Comparison of ENCODE assay signal across 4 fruit fly cellular contexts in genomic region chrX:11348829-11349228, dm6.
A peak's percentile ranks its signal among the peaks of the same experiment; 100 is the strongest.
TF ChIP-seq lines count a peak whose summit lies in the region.

CG1738 (plus strand) TSS chrX:11349049.

- TF ChIP-seq CTCF in whole organism, embryonic (GFP tag; optimal IDR thresholded peaks at IDR 0.05; lab: Kevin White, UChicago) = no peak

TF ChIP-seq in whole organism, adult, 20 proteins besides CTCF, POLR2A, EP300 and RAD21:
- TF ChIP-seq CG5204 (GFP tag; optimal IDR thresholded peaks at IDR 0.05; lab: Kevin White, UChicago) = no peak
- TF ChIP-seq CG11617 (GFP tag; optimal IDR thresholded peaks at IDR 0.05; lab: Kevin White, UChicago) = peak; percentile 9
- TF ChIP-seq cic (GFP tag; optimal IDR thresholded peaks at IDR 0.05; lab: Kevin White, UChicago) = no peak
- TF ChIP-seq CG7101 (tag; optimal IDR thresholded peaks at IDR 0.05; lab: Kevin White, UChicago) = peak; percentile 52
- no peak for TF ChIP-seq ovo (GFP tag; optimal IDR thresholded peaks at IDR 0.05; lab: Kevin White, UChicago)
- no peak for TF ChIP-seq pad (GFP tag; optimal IDR thresholded peaks at IDR 0.05; lab: Kevin White, UChicago)
- peak; percentile 95 for TF ChIP-seq Mnt (GFP tag; optimal IDR thresholded peaks at IDR 0.05; lab: Kevin White, UChicago)
- TF ChIP-seq CG14711 (tag; optimal IDR thresholded peaks at IDR 0.05; lab: Kevin White, UChicago) = peak; percentile 55
- no peak for TF ChIP-seq cnc (optimal IDR thresholded peaks at IDR 0.05; lab: Kevin White, UChicago)
- no peak for TF ChIP-seq CG12768 (GFP tag; optimal IDR thresholded peaks at IDR 0.05; lab: Kevin White, UChicago)

TF ChIP-seq in whole organism, embryonic, 481 proteins besides CTCF, POLR2A, EP300 and RAD21 (continues in another document):
- peak; percentile 7 for TF ChIP-seq CG8388 (GFP tag; optimal IDR thresholded peaks at IDR 0.05; lab: Kevin White, UChicago)
- TF ChIP-seq unpg (GFP tag; optimal IDR thresholded peaks at IDR 0.05; lab: Kevin White, UChicago) = peak; percentile 17
- no peak for TF ChIP-seq br (optimal IDR thresholded peaks at IDR 0.05; lab: Kevin White, UChicago)
- no peak for TF ChIP-seq CG8478 (optimal IDR thresholded peaks at IDR 0.05; lab: Kevin White, UChicago)
- TF ChIP-seq CG12942 (GFP tag; optimal IDR thresholded peaks at IDR 0.05; lab: Kevin White, UChicago) = no peak
- peak in 1 of 2 experiments; percentile 90 for TF ChIP-seq Pdp1 (GFP tag; optimal IDR thresholded peaks at IDR 0.05; lab: Kevin White, UChicago)
- no peak for TF ChIP-seq Hey (tag; optimal IDR thresholded peaks at IDR 0.05; lab: Kevin White, UChicago)
- no peak for TF ChIP-seq org-1 (GFP tag; optimal IDR thresholded peaks at IDR 0.05; lab: Kevin White, UChicago)
- no peak for TF ChIP-seq peb (GFP tag; IDR thresholded peaks at IDR 0.05; lab: Robert Waterston, UW)
- TF ChIP-seq CG15601 (tag; optimal IDR thresholded peaks at IDR 0.05; lab: Kevin White, UChicago) = no peak
- TF ChIP-seq CG2129 (GFP tag; IDR thresholded peaks at IDR 0.05; lab: Robert Waterston, UW; ENCODE audit: partially characterized antibody) = no peak
- no peak for TF ChIP-seq bab2 (GFP tag; optimal IDR thresholded peaks at IDR 0.05; lab: Kevin White, UChicago)
- TF ChIP-seq bsh (GFP tag; optimal IDR thresholded peaks at IDR 0.05; lab: Kevin White, UChicago) = peak in 1 of 2 experiments; percentile 4
- peak; percentile 20 for TF ChIP-seq CG4424 (GFP tag; optimal IDR thresholded peaks at IDR 0.05; lab: Kevin White, UChicago)
- TF ChIP-seq da (GFP tag; optimal IDR thresholded peaks at IDR 0.05; lab: Kevin White, UChicago) = no peak
- TF ChIP-seq ham (GFP tag; IDR thresholded peaks at IDR 0.05; lab: Robert Waterston, UW) = no peak
- no peak for TF ChIP-seq CG14710 (tag; optimal IDR thresholded peaks at IDR 0.05; lab: Kevin White, UChicago)
- peak; percentile 14 for TF ChIP-seq CG4617 (GFP tag; optimal IDR thresholded peaks at IDR 0.05; lab: Kevin White, UChicago; ENCODE audit: borderline replicate concordance)
- TF ChIP-seq Ptx1 (GFP tag; IDR thresholded peaks at IDR 0.05; lab: Robert Waterston, UW) = peak; percentile 40
- TF ChIP-seq Hr51 (GFP tag; optimal IDR thresholded peaks at IDR 0.05; lab: Kevin White, UChicago) = peak in 1 of 2 experiments; percentile 1
- TF ChIP-seq MBD-R2 (GFP tag; IDR thresholded peaks at IDR 0.05; lab: Robert Waterston, UW) = peak; percentile 60
- peak; percentile 19; the same call in 1 of the 2 replicates for TF ChIP-seq amos (GFP tag; IDR thresholded peaks at IDR 0.05; lab: Robert Waterston, UW; ENCODE audit: partially characterized antibody)
- no peak for TF ChIP-seq insv (GFP tag; optimal IDR thresholded peaks at IDR 0.05; lab: Kevin White, UChicago)
- no peak for TF ChIP-seq CG9609 (GFP tag; optimal IDR thresholded peaks at IDR 0.05; lab: Kevin White, UChicago)
- no peak for TF ChIP-seq Drgx (GFP tag; IDR thresholded peaks at IDR 0.05; lab: Robert Waterston, UW)
- TF ChIP-seq Rfx (GFP tag; IDR thresholded peaks at IDR 0.05; lab: Robert Waterston, UW) = peak; percentile 56
- peak; percentile 10 for TF ChIP-seq CG13424 (tag; optimal IDR thresholded peaks at IDR 0.05; lab: Kevin White, UChicago)

TF ChIP-seq in whole organism, prepupa, 60 proteins besides CTCF, POLR2A, EP300 and RAD21:
- TF ChIP-seq vri (GFP tag; optimal IDR thresholded peaks at IDR 0.05; lab: Kevin White, UChicago) = peak; percentile 21
- TF ChIP-seq CG6276 (GFP tag; optimal IDR thresholded peaks at IDR 0.05; lab: Kevin White, UChicago) = no peak
- no peak for TF ChIP-seq CG3032 (tag; optimal IDR thresholded peaks at IDR 0.05; lab: Kevin White, UChicago)
- no peak for TF ChIP-seq CG1621 (tag; optimal IDR thresholded peaks at IDR 0.05; lab: Kevin White, UChicago)
- TF ChIP-seq CG11294 (GFP tag; IDR thresholded peaks at IDR 0.05; lab: Robert Waterston, UW) = no peak
- TF ChIP-seq CG32006 (GFP tag; optimal IDR thresholded peaks at IDR 0.05; lab: Kevin White, UChicago) = no peak
- TF ChIP-seq net (GFP tag; optimal IDR thresholded peaks at IDR 0.05; lab: Kevin White, UChicago) = no peak
- no peak for TF ChIP-seq Sox14 (GFP tag; optimal IDR thresholded peaks at IDR 0.05; lab: Kevin White, UChicago)
- no peak for TF ChIP-seq CG6163 (GFP tag; IDR thresholded peaks at IDR 0.05; lab: Robert Waterston, UW)
- no peak for TF ChIP-seq fd59A (GFP tag; optimal IDR thresholded peaks at IDR 0.05; lab: Kevin White, UChicago)
- TF ChIP-seq Eip78C (GFP tag; lab: Kevin White, UChicago) = no peak
- TF ChIP-seq cyc (GFP tag; optimal IDR thresholded peaks at IDR 0.05; lab: Kevin White, UChicago) = peak; percentile 6
- no peak for TF ChIP-seq CG9139 (GFP tag; optimal IDR thresholded peaks at IDR 0.05; lab: Kevin White, UChicago)
- peak; percentile 5 for TF ChIP-seq Smox (GFP tag; optimal IDR thresholded peaks at IDR 0.05; lab: Kevin White, UChicago)

TF ChIP-seq in whole organism, wandering third instar larva, 38 proteins besides CTCF, POLR2A, EP300 and RAD21:
- TF ChIP-seq N (GFP tag; optimal IDR thresholded peaks at IDR 0.05; lab: Kevin White, UChicago) (no peak), Dif (GFP tag; optimal IDR thresholded peaks at IDR 0.05; lab: Kevin White, UChicago; ENCODE audit: partially characterized antibody) (no peak), Hr78 (GFP tag; optimal IDR thresholded peaks at IDR 0.05; lab: Kevin White, UChicago) (no peak), sage (GFP tag; optimal IDR thresholded peaks at IDR 0.05; lab: Kevin White, UChicago) (no peak), sv (GFP tag; optimal IDR thresholded peaks at IDR 0.05; lab: Kevin White, UChicago) (no peak), HLH106 (tag; optimal IDR thresholded peaks at IDR 0.05; lab: Kevin White, UChicago) (peak; percentile 37), dsf (GFP tag; optimal IDR thresholded peaks at IDR 0.05; lab: Kevin White, UChicago; ENCODE audit: borderline replicate concordance) (no peak), lola (GFP tag; optimal IDR thresholded peaks at IDR 0.05; lab: Kevin White, UChicago) (no peak), psq (GFP tag; optimal IDR thresholded peaks at IDR 0.05; lab: Kevin White, UChicago) (no peak), CrebA (GFP tag; optimal IDR thresholded peaks at IDR 0.05; lab: Kevin White, UChicago; ENCODE audit: borderline replicate concordance) (no peak), Myc (optimal IDR thresholded peaks at IDR 0.05; lab: Kevin White, UChicago) (no peak), brk (GFP tag; optimal IDR thresholded peaks at IDR 0.05; lab: Kevin White, UChicago) (no peak), jim (GFP tag; optimal IDR thresholded peaks at IDR 0.05; lab: Kevin White, UChicago) (no peak), usp (GFP tag; optimal IDR thresholded peaks at IDR 0.05; lab: Kevin White, UChicago) (no peak), br (GFP tag; optimal IDR thresholded peaks at IDR 0.05; lab: Kevin White, UChicago) (no peak), OdsH (GFP tag; optimal IDR thresholded peaks at IDR 0.05; lab: Kevin White, UChicago) (no peak), rgr (GFP tag; optimal IDR thresholded peaks at IDR 0.05; lab: Kevin White, UChicago) (peak; percentile 8), foxo (GFP tag; optimal IDR thresholded peaks at IDR 0.05; lab: Kevin White, UChicago) (peak in 1 of 2 experiments; percentile 9), CG32264 (GFP tag; optimal IDR thresholded peaks at IDR 0.05; lab: Kevin White, UChicago) (no peak), GATAd (GFP tag; optimal IDR thresholded peaks at IDR 0.05; lab: Kevin White, UChicago) (no peak), woc (GFP tag; optimal IDR thresholded peaks at IDR 0.05; lab: Kevin White, UChicago) (peak; percentile 63), Sp1 (GFP tag; optimal IDR thresholded peaks at IDR 0.05; lab: Kevin White, UChicago) (peak; percentile 31)
TF ChIP-seq in whole organism, wandering third instar larva: peak in this region for 5.
